Fruit fly (Drosophila melanogaster) whole organism, prepupa: ENCODE data around the gene bi.

ENCODE experiments used
- Blimp-1 ChIP-seq: fragments of 200-800 bp; sonication (Bioruptor generic); optimal IDR thresholded peaks from 3 replicates; lab custom pipeline; 2017; ENCODE audit warnings: missing biosample characterization, missing genetic modification characterization, mild to moderate bottlenecking, moderate library complexity, missing genetic modification reagents
- CG10631 ChIP-seq: fragments of 200-800 bp; sonication (Bioruptor generic); optimal IDR thresholded peaks from 2 replicates; lab custom pipeline; 2016; ENCODE audit warnings: missing biosample characterization, missing genetic modification characterization
- CG10669 ChIP-seq: fragments of 200-800 bp; sonication (Bioruptor generic); optimal IDR thresholded peaks from 3 replicates; lab custom pipeline; 2018; ENCODE audit warnings: missing biosample characterization, mild to moderate bottlenecking, missing genetic modification characterization, moderate library complexity
- CG11294 ChIP-seq: fragments of 200-800 bp; sonication (Bioruptor generic); IDR thresholded peaks from 2 replicates; pipeline ENCODE4 v1.3.6; 2022; ENCODE audit warnings: missing biosample characterization, missing genetic modification characterization
- CG11902 ChIP-seq: fragments of 200-800 bp; sonication (Bioruptor generic); optimal IDR thresholded peaks from 3 replicates; lab custom pipeline; 2016; ENCODE audit warnings: missing biosample characterization, missing genetic modification characterization
- CG15336 ChIP-seq: fragments of 200-800 bp; sonication (Bioruptor generic); IDR thresholded peaks from 2 replicates; pipeline ENCODE4 v1.3.6; 2022; ENCODE audit warnings: missing biosample characterization, missing genetic modification characterization
- CG1621 ChIP-seq: fragments of 200-800 bp; sonication (Bioruptor generic); optimal IDR thresholded peaks from 3 replicates; lab custom pipeline; 2018; ENCODE audit warnings: missing biosample characterization, mild to moderate bottlenecking, missing genetic modification characterization
- CG3032 ChIP-seq: fragments of 200-800 bp; optimal IDR thresholded peaks from 2 replicates; lab custom pipeline; 2019; ENCODE audit warnings: missing biosample characterization, mild to moderate bottlenecking, missing genetic modification characterization, moderate library complexity
- CG31627 ChIP-seq: fragments of 200-800 bp; sonication (Bioruptor generic); optimal IDR thresholded peaks from 3 replicates; lab custom pipeline; 2016; ENCODE audit warnings: missing biosample characterization, missing genetic modification characterization
- CG32006 ChIP-seq: fragments of 200-800 bp; sonication (Bioruptor generic); optimal IDR thresholded peaks from 3 replicates; lab custom pipeline; 2017; ENCODE audit warnings: missing biosample characterization, mild to moderate bottlenecking, missing genetic modification characterization
- CG34406 ChIP-seq: fragments of 200-800 bp; sonication (Bioruptor generic); optimal IDR thresholded peaks from 3 replicates; lab custom pipeline; 2016; ENCODE audit warnings: missing biosample characterization, missing genetic modification characterization
- CG4318 ChIP-seq: fragments of 200-800 bp; sonication (Bioruptor generic); optimal IDR thresholded peaks from 3 replicates; lab custom pipeline; 2017; ENCODE audit warnings: missing biosample characterization, mild to moderate bottlenecking, missing genetic modification characterization
- CG6792 ChIP-seq: fragments of 200-800 bp; sonication (Bioruptor generic); optimal IDR thresholded peaks from 3 replicates; lab custom pipeline; 2016; ENCODE audit warnings: missing biosample characterization, missing genetic modification characterization
- CG6808 ChIP-seq: fragments of 200-800 bp; sonication (Bioruptor generic); optimal IDR thresholded peaks from 3 replicates; lab custom pipeline; 2017; ENCODE audit warnings: missing biosample characterization, missing genetic modification characterization, mild to moderate bottlenecking, moderate library complexity, missing genetic modification reagents
- CG6854 ChIP-seq: fragments of 200-800 bp; sonication (Bioruptor generic); optimal IDR thresholded peaks from 2 replicates; lab custom pipeline; 2017; ENCODE audit warnings: missing biosample characterization, mild to moderate bottlenecking, missing genetic modification characterization
- CG8119 ChIP-seq: fragments of 200-800 bp; sonication (Bioruptor generic); IDR thresholded peaks from 3 replicates; pipeline ENCODE4 v1.3.6; 2022; ENCODE audit warnings: missing biosample characterization, missing genetic modification characterization
- CG8319 ChIP-seq: fragments of 200-800 bp; sonication (Bioruptor generic); optimal IDR thresholded peaks from 3 replicates; lab custom pipeline; 2016; ENCODE audit warnings: missing biosample characterization, missing genetic modification characterization
- Eip78C ChIP-seq: fragments of 200-800 bp; sonication (Bioruptor generic); peaks from one replicate; lab custom pipeline; 2016; ENCODE audit warnings: missing biosample characterization, missing genetic modification characterization
- Eip93F ChIP-seq: fragments of 200-800 bp; sonication (Bioruptor generic); optimal IDR thresholded peaks from 2 replicates; lab custom pipeline; 2016; ENCODE audit warnings: missing biosample characterization, mild to moderate bottlenecking, missing genetic modification characterization
- Ets96B ChIP-seq: fragments of 200-800 bp; optimal IDR thresholded peaks from 2 replicates; lab custom pipeline; 2019; ENCODE audit warnings: missing biosample characterization, mild to moderate bottlenecking, missing genetic modification characterization, moderate library complexity
- Hr38 ChIP-seq: sonication (Bioruptor generic); optimal IDR thresholded peaks from 2 replicates; lab custom pipeline; 2016; ENCODE audit warnings: missing biosample characterization, missing genetic modification characterization
- Hr39 ChIP-seq: fragments of 200-800 bp; sonication (Bioruptor generic); optimal IDR thresholded peaks from 2 replicates; lab custom pipeline; 2016; ENCODE audit warnings: missing biosample characterization, missing genetic modification characterization
- Met ChIP-seq: fragments of 200-800 bp; sonication (Bioruptor generic); optimal IDR thresholded peaks from 3 replicates; lab custom pipeline; 2016; ENCODE audit warnings: missing biosample characterization, missing genetic modification characterization
- Smox ChIP-seq: fragments of 200-800 bp; sonication (Bioruptor generic); optimal IDR thresholded peaks from 3 replicates; lab custom pipeline; 2016; ENCODE audit warnings: missing biosample characterization, missing genetic modification characterization
- Sox102F ChIP-seq: fragments of 200-800 bp; sonication (Bioruptor generic); optimal IDR thresholded peaks from 2 replicates; lab custom pipeline; 2016; ENCODE audit warnings: missing biosample characterization, mild to moderate bottlenecking, missing genetic modification characterization
- Sox14 ChIP-seq: fragments of 200-800 bp; sonication (Bioruptor generic); optimal IDR thresholded peaks from 3 replicates; lab custom pipeline; 2016; ENCODE audit warnings: missing biosample characterization, missing genetic modification characterization
- Sox15 ChIP-seq: fragments of 200-800 bp; sonication (Bioruptor generic); optimal IDR thresholded peaks from 3 replicates; lab custom pipeline; 2016; ENCODE audit warnings: missing biosample characterization, missing genetic modification characterization
- achi ChIP-seq: fragments of 200-800 bp; sonication (Bioruptor generic); optimal IDR thresholded peaks from 3 replicates; lab custom pipeline; 2016; ENCODE audit warnings: missing biosample characterization, missing genetic modification characterization
- cyc ChIP-seq: fragments of 200-800 bp; sonication (Bioruptor generic); optimal IDR thresholded peaks from 3 replicates; lab custom pipeline; 2016; ENCODE audit warnings: missing biosample characterization, missing genetic modification characterization
- dac ChIP-seq: fragments of 200-800 bp; sonication (Bioruptor generic); optimal IDR thresholded peaks from 2 replicates; lab custom pipeline; 2017; ENCODE audit warnings: missing biosample characterization, mild to moderate bottlenecking, missing genetic modification characterization
- dsx ChIP-seq: fragments of 200-800 bp; optimal IDR thresholded peaks from 3 replicates; lab custom pipeline; 2019; ENCODE audit warnings: missing biosample characterization, mild to moderate bottlenecking, missing genetic modification characterization, moderate library complexity; ENCODE audit not compliant: poor library complexity, severe bottlenecking
- eg ChIP-seq: fragments of 200-800 bp; sonication (Bioruptor generic); IDR thresholded peaks from 3 replicates; pipeline ENCODE4 v1.3.6; 2022; ENCODE audit warnings: missing biosample characterization, missing genetic modification characterization
- esn ChIP-seq: fragments of 200-800 bp; sonication (Bioruptor generic); optimal IDR thresholded peaks from 2 replicates; lab custom pipeline; 2016; ENCODE audit warnings: missing biosample characterization, mild to moderate bottlenecking, missing genetic modification characterization, moderate library complexity
- fd85E ChIP-seq: fragments of 200-800 bp; sonication (Bioruptor generic); optimal IDR thresholded peaks from 3 replicates; lab custom pipeline; 2016; ENCODE audit warnings: missing biosample characterization, missing genetic modification characterization
- fkh ChIP-seq: fragments of 200-800 bp; sonication (Bioruptor generic); optimal IDR thresholded peaks from 3 replicates; lab custom pipeline; 2017; ENCODE audit warnings: missing biosample characterization, mild to moderate bottlenecking, missing genetic modification characterization, moderate library complexity
- lz ChIP-seq: fragments of 200-800 bp; sonication (Bioruptor generic); optimal IDR thresholded peaks from 3 replicates; lab custom pipeline; 2016; ENCODE audit warnings: missing biosample characterization, missing genetic modification characterization
- net ChIP-seq: fragments of 200-800 bp; sonication (Bioruptor generic); optimal IDR thresholded peaks from 3 replicates; lab custom pipeline; 2016; ENCODE audit warnings: missing biosample characterization, missing genetic modification characterization
- pdm3 ChIP-seq: fragments of 200-800 bp; sonication (Bioruptor generic); optimal IDR thresholded peaks from 3 replicates; lab custom pipeline; 2016; ENCODE audit warnings: missing biosample characterization, missing genetic modification characterization
- spab ChIP-seq: fragments of 200-800 bp; sonication (Bioruptor generic); optimal IDR thresholded peaks from 2 replicates; lab custom pipeline; 2017; ENCODE audit warnings: missing biosample characterization, mild to moderate bottlenecking, missing genetic modification characterization, missing genetic modification reagents
- svp ChIP-seq: fragments of 200-800 bp; sonication (Bioruptor generic); peaks from one replicate; lab custom pipeline; 2016; ENCODE audit warnings: missing biosample characterization, missing genetic modification characterization
- topi ChIP-seq: fragments of 200-800 bp; sonication (Bioruptor generic); optimal IDR thresholded peaks from 3 replicates; lab custom pipeline; 2016; ENCODE audit warnings: missing biosample characterization, missing genetic modification characterization
- vri ChIP-seq: fragments of 200-800 bp; sonication (Bioruptor generic); optimal IDR thresholded peaks from 3 replicates; lab custom pipeline; 2016; ENCODE audit warnings: missing biosample characterization, mild to moderate bottlenecking, missing genetic modification characterization

bi gene

dm6 chrX:4480812-4481211 is 68.2 kb downstream of the bi start:
- no peak for TF ChIP-seq vri (GFP tag; lab: Kevin White, UChicago)
- TF ChIP-seq CG10669: no peak
- no peak for TF ChIP-seq Ets96B
- no peak for TF ChIP-seq CG32006
- no peak for TF ChIP-seq CG11294 (GFP tag; lab: Robert Waterston, UW)
- no peak for TF ChIP-seq Sox14 (GFP tag; lab: Kevin White, UChicago)
- no peak for TF ChIP-seq CG1621 (tag; lab: Kevin White, UChicago)
- TF ChIP-seq CG15336 (GFP tag; lab: Robert Waterston, UW): no peak
- no peak for TF ChIP-seq CG6808 (GFP tag; lab: Kevin White, UChicago)
- TF ChIP-seq achi: no peak
- no peak for TF ChIP-seq net
- no peak for TF ChIP-seq Met (GFP tag; lab: Kevin White, UChicago)
- TF ChIP-seq dsx (GFP tag; lab: Kevin White, UChicago): no peak
- TF ChIP-seq CG34406 (GFP tag; lab: Kevin White, UChicago): no peak
- TF ChIP-seq lz (GFP tag; lab: Kevin White, UChicago): no peak
- TF ChIP-seq fd85E (GFP tag; lab: Kevin White, UChicago): no peak
- TF ChIP-seq eg (GFP tag; lab: Robert Waterston, UW): no peak
- TF ChIP-seq dac: no peak
- no peak for TF ChIP-seq Hr39 (GFP tag; lab: Kevin White, UChicago)

- TF ChIP-seq CG11902 (GFP tag; lab: Kevin White, UChicago) (no peak), Eip78C (GFP tag; lab: Kevin White, UChicago) (peak; percentile 57), achi (no peak), svp (GFP tag; lab: Kevin White, UChicago) (peak; percentile 73), CG31627 (GFP tag; lab: Kevin White, UChicago) (peak; percentile 34), lz (GFP tag; lab: Kevin White, UChicago) (peak; percentile 31), Smox (peak; percentile 38), CG6854 (GFP tag; lab: Kevin White, UChicago) (no peak), Hr39 (GFP tag; lab: Kevin White, UChicago) (peak; percentile 41), esn (peak; percentile 29)
These were observed 80.7 kb downstream of the bi start for dm6 chrX:4493192-4493900.

DNA sequence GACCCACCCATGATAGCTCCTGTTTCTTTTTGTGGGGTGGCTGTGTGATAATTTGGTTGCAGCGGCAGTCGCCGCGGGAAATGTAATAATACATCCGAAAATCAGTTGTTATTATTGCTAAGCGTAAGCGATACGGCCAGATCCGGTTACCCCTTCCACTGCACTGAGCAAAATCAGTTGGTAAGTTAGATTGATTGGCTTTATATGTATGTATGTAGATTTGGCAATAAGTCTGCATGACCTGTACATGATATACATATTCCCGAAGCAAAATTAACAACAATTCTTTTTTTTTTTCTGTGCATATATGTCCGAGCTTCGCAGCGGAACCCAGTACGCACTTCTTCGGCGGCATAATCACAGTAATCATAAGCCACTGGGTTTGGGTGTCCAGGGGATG is 85.6 kb downstream of the bi start:
- peak; percentile 17 for TF ChIP-seq lz (GFP tag; lab: Kevin White, UChicago)
- TF ChIP-seq Hr38 (GFP tag; lab: Kevin White, UChicago): no peak
- TF ChIP-seq CG11902 (GFP tag; lab: Kevin White, UChicago): no peak
- peak; percentile 6 for TF ChIP-seq CG31627 (GFP tag; lab: Kevin White, UChicago)
- TF ChIP-seq Blimp-1 (GFP tag; lab: Kevin White, UChicago): no peak
- TF ChIP-seq pdm3 (GFP tag; lab: Kevin White, UChicago): no peak
- peak; percentile 25 for TF ChIP-seq esn
- TF ChIP-seq Eip78C (GFP tag; lab: Kevin White, UChicago): peak; percentile 61
- no peak for TF ChIP-seq CG8319 (GFP tag; lab: Kevin White, UChicago)
- TF ChIP-seq Met (GFP tag; lab: Kevin White, UChicago): peak; percentile 36
- TF ChIP-seq Eip93F (GFP tag; lab: Kevin White, UChicago): no peak
- peak; percentile 31 for TF ChIP-seq Sox102F (GFP tag; lab: Kevin White, UChicago)
- TF ChIP-seq topi (GFP tag; lab: Kevin White, UChicago): peak; percentile 12
- TF ChIP-seq CG8119 (GFP tag; lab: Robert Waterston, UW): no peak
- no peak for TF ChIP-seq CG10631
- no peak for TF ChIP-seq CG3032
- peak; percentile 12 for TF ChIP-seq cyc (GFP tag; lab: Kevin White, UChicago)
- TF ChIP-seq Hr39 (GFP tag; lab: Kevin White, UChicago): peak; percentile 15
- TF ChIP-seq spab: no peak
- no peak for TF ChIP-seq CG6792 (GFP tag; lab: Kevin White, UChicago)
- TF ChIP-seq Sox15 (GFP tag; lab: Kevin White, UChicago): no peak
- no peak for TF ChIP-seq fkh (GFP tag; lab: Kevin White, UChicago)
- no peak for TF ChIP-seq vri (GFP tag; lab: Kevin White, UChicago)
- TF ChIP-seq svp (GFP tag; lab: Kevin White, UChicago): peak; percentile 80
- TF ChIP-seq CG4318 (GFP tag; lab: Kevin White, UChicago): no peak
